Worm (Caenorhabditis elegans): ENCODE results near the gene F02C9.2.

DNA sequence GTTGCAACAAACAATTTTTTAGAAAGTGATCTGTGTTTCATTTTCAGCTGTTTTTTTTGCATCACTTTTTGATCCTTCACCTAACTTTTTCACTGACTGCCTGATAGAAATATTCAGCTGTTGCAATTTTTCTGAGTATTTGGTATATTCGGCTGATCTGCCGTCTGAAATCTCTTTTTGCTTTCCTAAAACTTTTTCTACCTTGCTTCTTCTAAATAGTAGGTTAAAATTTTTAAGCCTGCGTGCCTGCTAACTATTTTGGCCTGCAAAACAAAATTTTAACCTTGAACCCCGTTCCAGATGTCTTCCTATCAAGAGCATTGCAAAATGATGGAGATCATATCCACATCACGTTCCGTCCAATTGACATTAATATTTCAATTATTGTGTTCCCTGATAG, 42.7 kb downstream of the F02C9.2 start, which contains the start of gene srab-8:
- TF ChIP-seq cog-1 (tag; optimal IDR thresholded peaks at IDR 0.05) (no peak), ztf-29 (GFP tag; IDR thresholded peaks at IDR 0.05) (no peak), flt-1 (GFP tag; IDR thresholded peaks at IDR 0.05) (no peak), klf-2 (GFP tag; conservative IDR thresholded peaks at IDR 0.05) (no peak), tab-1 (GFP tag; IDR thresholded peaks at IDR 0.05) (no peak)
